Worm (Caenorhabditis elegans) whole organism, late embryonic: ENCODE measurements around the gene M88.3.

ENCODE experiments used
- C08G9.2 ChIP-seq: sonication (generic microtip); optimal IDR thresholded peaks from 2 replicates; lab custom pipeline; 2016; ENCODE audit warnings: mild to moderate bottlenecking, missing genetic modification characterization, moderate library complexity, missing compliant biosample characterization
- F13H6.1 ChIP-seq: sonication (generic microtip); optimal IDR thresholded peaks from 2 replicates; lab custom pipeline; 2016; ENCODE audit warnings: missing genetic modification characterization, missing compliant biosample characterization
- K02D7.2 ChIP-seq: sonication (generic microtip); optimal IDR thresholded peaks from 2 replicates; lab custom pipeline; 2017; ENCODE audit warnings: mild to moderate bottlenecking, missing genetic modification characterization, missing compliant biosample characterization
- K09A11.1 ChIP-seq: sonication (generic microtip); optimal IDR thresholded peaks from 2 replicates; lab custom pipeline; 2017; ENCODE audit warnings: antibody characterized with exemption, mild to moderate bottlenecking, missing genetic modification characterization, missing compliant biosample characterization; ENCODE audit not compliant: insufficient read depth
- Y22D7AL.16 ChIP-seq: sonication (generic microtip); optimal IDR thresholded peaks from 2 replicates; lab custom pipeline; 2016; ENCODE audit warnings: missing genetic modification characterization, missing compliant biosample characterization
- ceh-14 ChIP-seq: sonication (generic microtip); optimal IDR thresholded peaks from 2 replicates; lab custom pipeline; 2016; ENCODE audit warnings: missing genotype, missing genetic modification characterization, missing compliant biosample characterization
- ceh-31 ChIP-seq: sonication (generic microtip); optimal IDR thresholded peaks from 2 replicates; lab custom pipeline; 2016; ENCODE audit warnings: missing genetic modification characterization, missing compliant biosample characterization
- ceh-34 ChIP-seq: sonication (generic microtip); optimal IDR thresholded peaks from 2 replicates; lab custom pipeline; 2016; ENCODE audit warnings: mild to moderate bottlenecking, missing genetic modification characterization, missing compliant biosample characterization
- ceh-45 ChIP-seq: fragments of 200-800 bp; sonication (Bioruptor generic); IDR thresholded peaks from 2 replicates; pipeline ENCODE4 v1.3.6; 2022; ENCODE audit warnings: missing genetic modification reagents, missing genetic modification characterization, missing compliant biosample characterization
- ceh-48 ChIP-seq: sonication (generic microtip); optimal IDR thresholded peaks from 2 replicates; lab custom pipeline; 2016; ENCODE audit warnings: missing genetic modification characterization, inconsistent platforms, missing compliant biosample characterization
- ceh-6 ChIP-seq: fragments of 200-800 bp; sonication (Bioruptor generic); optimal IDR thresholded peaks from 2 replicates; lab custom pipeline; 2018; ENCODE audit warnings: mild to moderate bottlenecking, missing genetic modification characterization, missing compliant biosample characterization
- dve-1 ChIP-seq: sonication (generic microtip); optimal IDR thresholded peaks from 2 replicates; lab custom pipeline; 2017; ENCODE audit warnings: antibody characterized with exemption, mild to moderate bottlenecking, missing genetic modification characterization, missing compliant biosample characterization
- elt-2 ChIP-seq: sonication (generic microtip); optimal IDR thresholded peaks from 2 replicates; lab custom pipeline; 2016; ENCODE audit warnings: missing genetic modification reagents, missing genetic modification characterization, missing compliant biosample characterization
- elt-4 ChIP-seq: sonication (generic microtip); optimal IDR thresholded peaks from 2 replicates; lab custom pipeline; 2016; ENCODE audit warnings: missing genetic modification characterization, missing compliant biosample characterization
- hlh-13 ChIP-seq: fragments of 200-800 bp; sonication (Bioruptor generic); optimal IDR thresholded peaks from 2 replicates; lab custom pipeline; 2018; ENCODE audit warnings: mild to moderate bottlenecking, missing genetic modification characterization, missing compliant biosample characterization
- hlh-15 ChIP-seq: sonication (generic microtip); optimal IDR thresholded peaks from 2 replicates; lab custom pipeline; 2016; ENCODE audit warnings: missing genetic modification characterization, missing compliant biosample characterization
- hlh-30 ChIP-seq: sonication (generic microtip); optimal IDR thresholded peaks from 2 replicates; lab custom pipeline; 2017; ENCODE audit warnings: antibody characterized with exemption, missing genetic modification characterization, missing compliant biosample characterization; ENCODE audit not compliant: insufficient read depth
- hlh-8 ChIP-seq: sonication (generic microtip); optimal IDR thresholded peaks from 2 replicates; lab custom pipeline; 2016; ENCODE audit warnings: missing genotype, missing genetic modification characterization, missing compliant biosample characterization
- nfya-1 ChIP-seq: sonication (generic microtip); optimal IDR thresholded peaks from 2 replicates; lab custom pipeline; 2017; ENCODE audit warnings: missing genetic modification characterization, mild to moderate bottlenecking, missing compliant biosample characterization, antibody characterized with exemption, moderate library complexity
- nhr-11 ChIP-seq: fragments of 150-350 bp; optimal IDR thresholded peaks from 2 replicates; lab custom pipeline; 2014; ENCODE audit warnings: missing biosample characterization, missing genetic modification characterization
- odd-2 ChIP-seq: sonication (generic microtip); optimal IDR thresholded peaks from 2 replicates; lab custom pipeline; 2017; ENCODE audit warnings: antibody characterized with exemption, mild to moderate bottlenecking, missing genetic modification characterization, missing compliant biosample characterization
- pag-3 ChIP-seq: sonication (generic microtip); optimal IDR thresholded peaks from 2 replicates; lab custom pipeline; 2016; ENCODE audit warnings: missing compliant biosample characterization, missing genetic modification characterization, borderline replicate concordance
- pat-9 ChIP-seq: fragments of 200-800 bp; sonication (Bioruptor generic); optimal IDR thresholded peaks from 2 replicates; lab custom pipeline; 2018; ENCODE audit warnings: mild to moderate bottlenecking, missing genetic modification characterization, moderate library complexity, missing compliant biosample characterization
- pax-1 ChIP-seq: fragments of 150-350 bp; optimal IDR thresholded peaks from 2 replicates; lab custom pipeline; 2014; ENCODE audit warnings: missing biosample characterization, missing genetic modification characterization
- pha-4 ChIP-seq: fragments of 150-350 bp; optimal IDR thresholded peaks from 2 replicates; lab custom pipeline; 2018; ENCODE audit warnings: missing biosample characterization, missing genetic modification reagents, missing genetic modification characterization
- rnt-1 ChIP-seq: sonication (generic microtip); optimal IDR thresholded peaks from 2 replicates; lab custom pipeline; 2016; ENCODE audit warnings: missing genetic modification characterization, missing compliant biosample characterization
- syd-9 ChIP-seq: sonication (generic microtip); optimal IDR thresholded peaks from 2 replicates; lab custom pipeline; 2016; ENCODE audit warnings: mild to moderate bottlenecking, missing genetic modification characterization, moderate library complexity, missing compliant biosample characterization
- tbx-2 ChIP-seq: sonication (generic microtip); optimal IDR thresholded peaks from 2 replicates; lab custom pipeline; 2016; ENCODE audit warnings: missing genetic modification characterization, missing compliant biosample characterization
- unc-42 ChIP-seq: sonication (generic microtip); optimal IDR thresholded peaks from 2 replicates; lab custom pipeline; 2016; ENCODE audit warnings: missing genotype, missing genetic modification characterization, missing compliant biosample characterization
- zip-5 ChIP-seq: sonication (generic microtip); optimal IDR thresholded peaks from 2 replicates; lab custom pipeline; 2016; ENCODE audit warnings: missing genetic modification characterization, missing compliant biosample characterization

Gene M88.3

ce11 chrIII:4517781-4518180, 27.1 kb downstream of the M88.3 start:
- TF ChIP-seq pag-3 (no peak), C08G9.2 (tag; lab: Kevin White, UChicago) (no peak), F13H6.1 (tag; lab: Kevin White, UChicago) (no peak), ceh-6 (GFP tag; lab: Kevin White, UChicago) (no peak), hlh-13 (GFP tag; lab: Kevin White, UChicago) (no peak), ceh-48 (no peak)

ce11 chrIII:4515173-4515572, 29.7 kb downstream of the M88.3 start:
- no peak for TF ChIP-seq Y22D7AL.16 (tag; lab: Kevin White, UChicago)
- TF ChIP-seq unc-42 (tag; lab: Kevin White, UChicago): peak; percentile 72
- no peak for TF ChIP-seq zip-5 (tag; lab: Kevin White, UChicago)
- peak; percentile 56 for TF ChIP-seq ceh-31 (tag; lab: Kevin White, UChicago)
- peak; percentile 19 for TF ChIP-seq nfya-1 (tag; lab: Kevin White, UChicago)

- peak; percentile 63 for TF ChIP-seq hlh-30
- no peak for TF ChIP-seq hlh-8 (tag; lab: Kevin White, UChicago)
- no peak for TF ChIP-seq tbx-2
- TF ChIP-seq ceh-31 (tag; lab: Kevin White, UChicago): peak; percentile 65
- TF ChIP-seq odd-2 (tag; lab: Kevin White, UChicago): no peak
- no peak for TF ChIP-seq ceh-45
- no peak for TF ChIP-seq nhr-11 (tag; lab: Kevin White, UChicago)
- no peak for TF ChIP-seq pax-1 (tag; lab: Kevin White, UChicago)
- peak; percentile 5 for TF ChIP-seq ceh-34 (tag; lab: Kevin White, UChicago)
- TF ChIP-seq ceh-14 (tag; lab: Kevin White, UChicago): peak; percentile 0
- TF ChIP-seq elt-2: no peak
- TF ChIP-seq unc-42 (tag; lab: Kevin White, UChicago): peak; percentile 46
- no peak for TF ChIP-seq dve-1 (tag; lab: Kevin White, UChicago)
- no peak for TF ChIP-seq hlh-15 (tag; lab: Kevin White, UChicago)
Measured at ce11 chrIII:4513926-4514325, 30.9 kb downstream of the M88.3 start.

ce11 chrIII:4508064-4508905, 36.6 kb downstream of the M88.3 start, which contains the start of the genes cct-5 and F25F2.1:
TSS of gene cct-5 (minus strand) at chrIII:4508114.
TSS of gene F25F2.1 (plus strand) at chrIII:4508855.
- TF ChIP-seq hlh-30 (peak; percentile 40), ceh-31 (tag; lab: Kevin White, UChicago) (peak; percentile 4), K02D7.2 (no peak), rnt-1 (tag; lab: Kevin White, UChicago) (peak; percentile 38), elt-4 (no peak), K09A11.1 (tag; lab: Kevin White, UChicago) (peak; percentile 0), F13H6.1 (tag; lab: Kevin White, UChicago) (no peak), nfya-1 (tag; lab: Kevin White, UChicago) (peak; percentile 60), pat-9 (peak; percentile 32), pax-1 (tag; lab: Kevin White, UChicago) (peak; percentile 2)

- no peak for TF ChIP-seq pha-4 (tag; lab: Kevin White, UChicago)
- TF ChIP-seq, all 69 proteins: peak for 0
Measured at ce11 chrIII:4506590-4507128, 38.2 kb downstream of the M88.3 start.

- TF ChIP-seq syd-9: no peak
- no peak for TF ChIP-seq F13H6.1 (tag; lab: Kevin White, UChicago)
- TF ChIP-seq pax-1 (tag; lab: Kevin White, UChicago): no peak
- TF ChIP-seq K02D7.2: no peak
- peak; percentile 89 for TF ChIP-seq elt-2
Measured at ce11 chrIII:4506140-4506539, 38.7 kb downstream of the M88.3 start.
